Fruit fly (Drosophila melanogaster): ENCODE results near the gene CG12659.

Gene CG12659

dm6 chrX:8616787-8617432 lies 25.4 kb upstream of the CG12659 start:
- TF ChIP-seq dsf (GFP tag; optimal IDR thresholded peaks at IDR 0.05; ENCODE audit: borderline replicate concordance) (no peak), jim (GFP tag; optimal IDR thresholded peaks at IDR 0.05) (no peak), CrebA (GFP tag; optimal IDR thresholded peaks at IDR 0.05; ENCODE audit: borderline replicate concordance) (no peak), ey (GFP tag; optimal IDR thresholded peaks at IDR 0.05) (no peak), tai (GFP tag; optimal IDR thresholded peaks at IDR 0.05) (no peak), rgr (GFP tag; optimal IDR thresholded peaks at IDR 0.05) (no peak)

dm6 chrX:8616280-8616679 lies 24.8 kb upstream of the CG12659 start:
- TF ChIP-seq fru (GFP tag; optimal IDR thresholded peaks at IDR 0.05) (no peak), brk (GFP tag; optimal IDR thresholded peaks at IDR 0.05) (no peak), Hr83 (GFP tag; optimal IDR thresholded peaks at IDR 0.05; ENCODE audit: poor library complexity, severe bottlenecking) (no peak), N (GFP tag; optimal IDR thresholded peaks at IDR 0.05) (no peak), CrebA (GFP tag; optimal IDR thresholded peaks at IDR 0.05; ENCODE audit: borderline replicate concordance) (no peak), CG32264 (GFP tag; optimal IDR thresholded peaks at IDR 0.05) (no peak)

dm6 chrX:8607902-8608301 lies 16.4 kb upstream of the CG12659 start:
- TF ChIP-seq psq (GFP tag; optimal IDR thresholded peaks at IDR 0.05) (no peak), usp (GFP tag; optimal IDR thresholded peaks at IDR 0.05) (no peak), HLH106 (tag; optimal IDR thresholded peaks at IDR 0.05) (no peak), Dfd (GFP tag; optimal IDR thresholded peaks at IDR 0.05) (no peak), GATAd (GFP tag; optimal IDR thresholded peaks at IDR 0.05) (no peak), pan (optimal IDR thresholded peaks at IDR 0.05) (no peak), CrebA (GFP tag; optimal IDR thresholded peaks at IDR 0.05; ENCODE audit: borderline replicate concordance) (no peak), N (GFP tag; optimal IDR thresholded peaks at IDR 0.05) (no peak), Myc (optimal IDR thresholded peaks at IDR 0.05) (no peak), ey (GFP tag; optimal IDR thresholded peaks at IDR 0.05) (no peak), CG32264 (GFP tag; optimal IDR thresholded peaks at IDR 0.05) (no peak), lola (GFP tag; optimal IDR thresholded peaks at IDR 0.05) (no peak), Mio (GFP tag; optimal IDR thresholded peaks at IDR 0.05) (no peak), brk (GFP tag; optimal IDR thresholded peaks at IDR 0.05) (no peak), rgr (GFP tag; optimal IDR thresholded peaks at IDR 0.05) (no peak), Hnf4 (GFP tag; optimal IDR thresholded peaks at IDR 0.05) (no peak), tai (GFP tag; optimal IDR thresholded peaks at IDR 0.05) (no peak), h (GFP tag; optimal IDR thresholded peaks at IDR 0.05) (no peak), Abd-B (GFP tag; optimal IDR thresholded peaks at IDR 0.05) (no peak)

dm6 chrX:8606206-8606605 lies 14.7 kb upstream of the CG12659 start, which contains the start of gene Caf1-180:
Gene Caf1-180, minus strand, starts transcription at chrX:8606304.
- TF ChIP-seq sv (GFP tag; optimal IDR thresholded peaks at IDR 0.05) (no peak), usp (GFP tag; optimal IDR thresholded peaks at IDR 0.05) (no peak), Myc (optimal IDR thresholded peaks at IDR 0.05) (peak; percentile 42), CrebA (GFP tag; optimal IDR thresholded peaks at IDR 0.05; ENCODE audit: borderline replicate concordance) (no peak), GATAd (GFP tag; optimal IDR thresholded peaks at IDR 0.05) (no peak), h (GFP tag; optimal IDR thresholded peaks at IDR 0.05) (peak; percentile 14), dl (GFP tag; optimal IDR thresholded peaks at IDR 0.05; ENCODE audit: insufficient read depth in 1 of 2, partially characterized antibody in 2 of 2) (no peak), Mio (GFP tag; optimal IDR thresholded peaks at IDR 0.05) (no peak), rgr (GFP tag; optimal IDR thresholded peaks at IDR 0.05) (no peak), N (GFP tag; optimal IDR thresholded peaks at IDR 0.05) (no peak), Hr83 (GFP tag; optimal IDR thresholded peaks at IDR 0.05; ENCODE audit: poor library complexity, severe bottlenecking) (peak; percentile 47), tai (GFP tag; optimal IDR thresholded peaks at IDR 0.05) (no peak), Hr78 (GFP tag; optimal IDR thresholded peaks at IDR 0.05) (no peak), psq (GFP tag; optimal IDR thresholded peaks at IDR 0.05) (no peak), Vsx2 (GFP tag; optimal IDR thresholded peaks at IDR 0.05; ENCODE audit: partially characterized antibody) (no peak), dsf (GFP tag; optimal IDR thresholded peaks at IDR 0.05; ENCODE audit: borderline replicate concordance) (no peak), jim (GFP tag; optimal IDR thresholded peaks at IDR 0.05) (no peak), Rel (GFP tag; optimal IDR thresholded peaks at IDR 0.05) (no peak), Rel (tag; optimal IDR thresholded peaks at IDR 0.05) (peak; percentile 57), br (GFP tag; optimal IDR thresholded peaks at IDR 0.05) (peak; percentile 15), Abd-B (GFP tag; optimal IDR thresholded peaks at IDR 0.05) (no peak), HLH106 (tag; optimal IDR thresholded peaks at IDR 0.05) (peak; percentile 22), woc (GFP tag; optimal IDR thresholded peaks at IDR 0.05) (no peak), foxo (GFP tag; optimal IDR thresholded peaks at IDR 0.05) (peak in 1 of 2 experiments; percentile 31), lola (GFP tag; optimal IDR thresholded peaks at IDR 0.05) (no peak), brk (GFP tag; optimal IDR thresholded peaks at IDR 0.05) (no peak), dmrt93B (GFP tag; optimal IDR thresholded peaks at IDR 0.05) (no peak), CG9705 (GFP tag; optimal IDR thresholded peaks at IDR 0.05) (no peak), ey (GFP tag; optimal IDR thresholded peaks at IDR 0.05) (peak; percentile 5), sage (GFP tag; optimal IDR thresholded peaks at IDR 0.05) (no peak), Sp1 (GFP tag; optimal IDR thresholded peaks at IDR 0.05) (no peak)
